Worm (Caenorhabditis elegans): ENCODE measurements around the gene C05D12.1.

Gene C05D12.1

ce11 chrII:11371981-11372380 is 43.6 kb downstream of the C05D12.1 start, which contains the start of gene C33B4.2:
Gene C33B4.2 (minus strand): TSS chrII:11372145.
- TF ChIP-seq snpc-1.3 (tag; optimal IDR thresholded peaks at IDR 0.05; ENCODE audit: insufficient read depth) (no peak), ceh-100 (GFP tag; IDR thresholded peaks at IDR 0.05) (no peak), aptf-3 (GFP tag; IDR thresholded peaks at IDR 0.05) (no peak), F10E7.11 (tag; optimal IDR thresholded peaks at IDR 0.05) (no peak)
